Worm (Caenorhabditis elegans): ENCODE data around the gene nhr-231.
"Not testable (repeated sequence)": the region's sequence is repeated elsewhere in the genome, so short reads cannot be mapped to it uniquely, and the experiment has no call there.

nhr-231 gene

DNA sequence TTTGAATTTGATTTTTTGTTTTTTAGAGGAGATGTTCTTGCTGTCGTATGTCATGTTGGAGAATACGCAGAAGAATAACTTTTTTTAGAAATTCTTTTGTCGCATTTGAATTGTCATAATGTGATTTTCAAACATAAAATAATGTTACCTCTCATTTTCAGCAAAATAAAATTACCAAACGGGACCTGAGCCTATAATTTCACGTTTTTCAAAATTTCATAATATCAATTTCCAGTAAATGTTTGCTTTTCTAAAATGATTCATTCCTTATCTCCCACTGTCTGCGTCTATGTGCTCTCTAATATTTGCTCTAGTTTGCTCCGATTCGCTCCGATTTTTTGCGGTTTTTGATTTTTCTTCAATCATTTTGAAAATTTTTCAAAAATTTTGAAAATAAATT lies at the start of gene nhr-231:
Gene nhr-231 (plus strand): TSS at position 301 of the 400 bp plus-strand sequence.
- no peak for TF ChIP-seq dao-5 (tag; optimal IDR thresholded peaks at IDR 0.05)
- TF ChIP-seq him-1 (tag; optimal IDR thresholded peaks at IDR 0.05): no peak
- TF ChIP-seq W03F9.2 (tag; optimal IDR thresholded peaks at IDR 0.05): no peak

DNA sequence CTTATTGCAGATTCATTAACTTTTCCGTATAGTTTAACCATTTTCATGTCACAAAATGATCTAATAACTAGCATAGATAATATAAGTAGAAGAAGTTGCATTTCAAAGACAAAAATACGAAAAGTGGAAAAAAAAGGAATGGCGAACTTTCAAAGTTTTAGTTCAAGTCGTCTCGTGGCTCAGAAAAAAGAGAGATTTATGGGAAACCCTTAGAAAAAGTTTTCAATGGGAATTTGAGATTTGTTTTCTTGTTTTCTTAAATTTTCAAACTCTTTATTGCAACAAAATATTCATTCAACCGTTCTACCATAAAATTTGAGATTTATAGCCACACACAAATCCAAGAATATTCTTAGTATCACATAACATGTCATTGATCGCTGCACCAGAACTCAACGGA lies 48.6 kb upstream of the nhr-231 start, which contains the start of gene clec-250:
Gene clec-250 (minus strand): TSS at position 101 of the 400 bp plus-strand sequence.
- no peak for TF ChIP-seq dao-5 (tag; optimal IDR thresholded peaks at IDR 0.05)
- TF ChIP-seq W03F9.2 (tag; optimal IDR thresholded peaks at IDR 0.05): no peak
- no peak for TF ChIP-seq him-1 (tag; optimal IDR thresholded peaks at IDR 0.05)

DNA sequence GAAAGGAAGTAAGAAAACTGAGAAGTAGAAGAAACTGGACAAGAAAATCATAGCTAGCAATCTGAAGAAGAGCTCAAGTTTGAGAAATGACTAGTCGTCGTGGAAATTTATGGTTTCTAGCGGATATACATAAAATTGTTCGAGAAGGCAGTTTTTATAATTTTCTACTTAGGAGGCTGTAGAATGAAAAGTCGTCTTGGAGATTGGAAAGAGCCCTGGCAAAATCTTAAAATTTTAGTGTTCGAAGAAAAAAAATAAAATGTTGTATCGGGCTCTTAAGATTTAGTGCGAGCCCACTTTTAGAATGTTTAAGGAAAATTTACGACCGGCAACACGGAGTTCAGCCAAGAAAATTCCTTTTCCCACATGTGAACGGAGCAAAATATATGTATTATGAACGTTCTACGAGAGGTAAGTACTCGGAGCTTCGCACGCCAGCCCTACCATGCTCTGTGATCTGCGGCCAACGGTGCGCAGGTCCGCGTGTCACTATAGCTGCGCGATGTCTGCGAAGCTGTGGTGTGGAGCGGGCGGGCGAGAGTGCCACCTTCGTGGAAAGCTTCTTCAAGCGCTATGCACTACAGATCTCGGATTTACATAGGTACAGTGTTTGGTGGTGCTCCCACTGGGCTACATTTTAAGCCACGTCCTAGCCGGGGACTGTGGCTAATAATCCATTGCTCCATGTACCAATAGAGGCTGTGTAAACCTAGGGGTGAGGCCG lies 43.7 kb upstream of the nhr-231 start, which contains the start of gene clec-251:
Gene clec-251 (minus strand): TSS at position 51 of the 724 bp plus-strand sequence.
- no peak for TF ChIP-seq dao-5 (tag; optimal IDR thresholded peaks at IDR 0.05)
- no peak for TF ChIP-seq W03F9.2 (tag; optimal IDR thresholded peaks at IDR 0.05)
- no peak for TF ChIP-seq him-1 (tag; optimal IDR thresholded peaks at IDR 0.05)

DNA sequence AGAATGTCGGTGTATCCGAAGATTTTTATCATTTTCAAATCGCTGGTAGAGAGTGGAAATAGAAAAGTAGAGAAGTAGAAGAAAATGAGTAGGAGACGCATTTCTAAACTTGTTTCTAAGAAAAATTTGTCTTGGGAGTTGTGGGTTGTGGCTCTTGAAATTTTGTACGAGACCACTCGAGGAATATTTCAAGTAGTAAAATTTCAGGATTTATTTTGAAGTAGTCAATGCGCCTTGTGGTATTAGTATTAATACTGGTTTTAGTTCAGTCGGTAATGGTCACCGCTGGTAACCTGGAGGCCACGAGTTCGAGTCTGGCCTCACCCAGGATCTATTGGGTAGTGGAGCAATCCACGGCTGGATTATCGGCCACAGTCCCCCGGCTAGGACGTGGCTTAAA lies 42.0 kb upstream of the nhr-231 start, which contains the start of gene clec-252:
Gene clec-252 (minus strand): TSS at position 101 of the 400 bp plus-strand sequence.
- TF ChIP-seq dao-5 (tag; optimal IDR thresholded peaks at IDR 0.05) (no peak), W03F9.2 (tag; optimal IDR thresholded peaks at IDR 0.05) (no peak), him-1 (tag; optimal IDR thresholded peaks at IDR 0.05) (no peak)

DNA sequence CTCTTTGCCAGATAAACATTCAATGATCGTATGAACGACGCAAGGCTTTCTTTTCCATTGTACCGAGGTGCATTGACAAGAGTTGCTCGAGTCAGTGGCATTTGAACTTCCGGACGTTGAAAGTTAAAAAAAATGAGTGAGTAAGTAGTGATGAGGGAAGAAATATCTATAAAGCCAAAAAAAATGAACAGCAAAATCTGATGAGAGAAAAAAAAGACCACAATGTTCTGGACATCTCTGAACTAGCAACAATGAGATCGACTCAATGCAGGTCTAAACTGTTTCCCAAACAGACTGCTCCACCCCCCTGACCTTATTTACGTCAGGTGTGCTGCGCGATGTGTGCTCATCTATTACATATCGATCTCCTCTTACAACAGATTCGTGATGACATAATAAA lies 40.3 kb upstream of the nhr-231 start, which contains the start of the genes F11D11.21 and F11D11.12:
Gene F11D11.21 (minus strand): TSS at position 101 of the 400 bp plus-strand sequence.
Gene F11D11.12 (minus strand): TSS at position 238 of the 400 bp plus-strand sequence.
- TF ChIP-seq W03F9.2 (tag; optimal IDR thresholded peaks at IDR 0.05): no peak
- no peak for TF ChIP-seq dao-5 (tag; optimal IDR thresholded peaks at IDR 0.05)
- TF ChIP-seq him-1 (tag; optimal IDR thresholded peaks at IDR 0.05): no peak

DNA sequence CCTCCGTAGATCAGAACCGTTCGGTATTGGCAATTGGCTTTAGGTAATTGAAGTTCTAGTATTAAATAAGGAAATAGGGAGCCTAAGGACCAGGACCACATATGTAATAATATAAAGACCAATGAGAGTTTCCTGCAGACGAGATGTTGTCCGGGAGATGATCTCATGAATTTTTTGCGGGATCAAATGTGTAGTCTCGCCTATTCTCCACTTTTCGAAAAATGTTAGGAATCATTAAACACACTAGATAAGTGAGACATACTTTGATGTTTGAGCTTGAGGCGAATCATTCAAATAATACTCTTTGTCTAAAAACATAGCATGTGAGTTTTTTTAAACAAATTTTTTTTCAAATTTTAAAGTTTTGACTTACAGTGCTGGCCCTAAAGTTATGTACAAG lies 37.7 kb upstream of the nhr-231 start, which contains the start of gene F11D11.6:
Gene F11D11.6 (minus strand): TSS at position 101 of the 400 bp plus-strand sequence.
- TF ChIP-seq W03F9.2 (tag; optimal IDR thresholded peaks at IDR 0.05) (no peak), dao-5 (tag; optimal IDR thresholded peaks at IDR 0.05) (no peak), him-1 (tag; optimal IDR thresholded peaks at IDR 0.05) (no peak)

DNA sequence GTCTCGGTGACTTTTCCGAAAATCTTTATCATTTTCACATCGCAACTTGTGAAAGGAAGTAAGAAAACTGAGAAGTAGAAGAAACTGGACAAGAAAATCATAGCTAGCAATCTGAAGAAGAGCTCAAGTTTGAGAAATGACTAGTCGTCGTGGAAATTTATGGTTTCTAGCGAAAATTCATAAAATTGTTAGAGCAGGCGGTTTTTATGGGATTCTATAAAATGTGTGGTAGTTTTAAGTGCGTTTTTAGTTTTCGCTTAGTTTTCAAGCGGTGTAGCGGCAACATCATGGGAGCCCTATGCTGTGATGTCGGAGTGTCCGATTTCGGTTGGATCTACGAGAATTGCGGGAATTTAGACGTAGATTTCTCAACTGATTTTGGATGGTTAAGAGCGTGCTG lies 36.4 kb upstream of the nhr-231 start, which contains the start of gene clec-254:
Gene clec-254 (minus strand): TSS at position 101 of the 400 bp plus-strand sequence.
- TF ChIP-seq him-1, W03F9.2, dao-5 (tag; optimal IDR thresholded peaks at IDR 0.05): not testable (repeated sequence)

DNA sequence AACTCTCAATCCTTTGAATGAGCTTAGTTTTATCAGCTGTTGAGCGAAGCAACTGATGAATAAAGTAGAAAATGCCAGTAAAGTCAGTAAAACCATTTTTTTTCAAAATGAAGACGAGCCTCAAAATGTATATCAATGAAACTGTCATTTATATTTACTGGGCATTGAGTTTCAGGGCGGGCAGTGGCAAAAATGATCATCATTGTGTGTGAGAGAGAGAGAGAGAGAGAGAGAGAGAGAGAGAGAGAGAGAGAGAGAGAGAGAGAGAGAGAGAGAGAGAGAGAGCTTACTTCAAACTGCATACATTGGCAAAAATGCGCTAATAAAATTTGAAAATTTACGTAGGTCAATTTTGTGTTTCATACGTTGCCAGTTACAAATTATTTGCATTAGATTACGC lies 30.6 kb upstream of the nhr-231 start, which contains the start of gene F11D11.3:
Gene F11D11.3 (minus strand): TSS at position 101 of the 400 bp plus-strand sequence.
- TF ChIP-seq W03F9.2 (tag; optimal IDR thresholded peaks at IDR 0.05): no peak
- TF ChIP-seq him-1 (tag; optimal IDR thresholded peaks at IDR 0.05): no peak
- no peak for TF ChIP-seq dao-5 (tag; optimal IDR thresholded peaks at IDR 0.05)

DNA sequence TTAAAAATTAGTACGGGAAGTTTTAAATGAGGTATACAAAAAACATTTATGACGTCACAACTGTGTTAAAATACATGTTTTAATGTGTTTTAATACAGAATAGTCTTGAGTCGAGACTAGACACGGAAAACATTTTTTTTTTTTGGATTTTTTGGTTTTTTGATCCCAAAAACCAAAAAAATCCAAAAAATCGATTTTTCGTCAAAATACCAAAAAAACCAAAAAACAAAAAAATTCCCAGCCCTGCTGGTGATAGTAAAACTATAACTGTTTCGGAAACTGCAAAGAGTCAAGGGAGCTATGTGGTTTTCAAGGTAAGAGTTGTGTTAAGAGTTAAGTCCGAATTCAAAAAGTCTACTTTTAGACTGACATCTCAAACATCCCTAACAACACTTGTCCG lies 29.7 kb upstream of the nhr-231 start, which contains the start of gene F11D11.4:
Gene F11D11.4 (plus strand): TSS at position 301 of the 400 bp plus-strand sequence.
- no peak for TF ChIP-seq dao-5 (tag; optimal IDR thresholded peaks at IDR 0.05)
- TF ChIP-seq him-1 (tag; optimal IDR thresholded peaks at IDR 0.05): no peak
- TF ChIP-seq W03F9.2 (tag; optimal IDR thresholded peaks at IDR 0.05): no peak

DNA sequence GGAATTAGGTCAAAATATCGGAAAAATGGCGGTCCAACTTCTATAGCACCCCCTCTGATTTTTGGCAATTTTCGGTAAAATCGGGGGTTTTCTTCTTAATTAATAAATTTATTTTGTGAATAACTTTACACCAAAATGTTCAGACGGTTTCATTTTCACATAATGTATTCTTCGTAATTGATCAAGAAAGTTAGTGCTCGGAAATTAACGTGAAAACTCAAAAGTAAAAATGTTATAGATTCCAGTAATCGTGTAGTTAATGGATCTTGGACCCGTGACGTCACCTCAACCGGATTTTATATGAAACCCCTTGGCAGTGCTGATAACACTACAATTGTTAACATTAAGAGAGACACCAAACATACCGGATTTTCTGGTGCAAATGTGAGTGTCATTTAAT lies 28.7 kb upstream of the nhr-231 start, which contains the start of gene F11D11.22:
Gene F11D11.22 (plus strand): TSS at position 301 of the 400 bp plus-strand sequence.
- TF ChIP-seq him-1, dao-5, W03F9.2 (tag; optimal IDR thresholded peaks at IDR 0.05): not testable (repeated sequence)

DNA sequence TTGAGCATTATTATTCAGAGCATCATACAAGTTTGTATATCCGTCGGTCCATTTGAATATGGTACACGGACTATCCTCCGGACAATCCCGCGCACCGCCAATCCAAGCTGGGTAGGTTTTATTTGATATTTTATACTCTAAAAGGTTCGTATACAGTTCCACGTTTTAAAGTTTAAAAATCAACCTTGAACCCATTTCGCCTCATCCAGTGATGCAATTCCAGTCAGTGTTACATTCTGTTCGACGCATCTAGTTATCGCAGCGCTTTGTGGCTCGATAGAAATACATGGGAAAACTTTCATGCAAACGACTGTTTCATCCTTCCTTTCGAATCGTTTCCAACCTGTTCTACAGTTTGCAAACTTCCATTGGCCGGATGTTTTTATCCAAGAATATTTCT lies 20.9 kb upstream of the nhr-231 start:
- TF ChIP-seq W03F9.2 (tag; optimal IDR thresholded peaks at IDR 0.05) (no peak), him-1 (tag; optimal IDR thresholded peaks at IDR 0.05) (no peak), dao-5 (tag; optimal IDR thresholded peaks at IDR 0.05) (no peak)

DNA sequence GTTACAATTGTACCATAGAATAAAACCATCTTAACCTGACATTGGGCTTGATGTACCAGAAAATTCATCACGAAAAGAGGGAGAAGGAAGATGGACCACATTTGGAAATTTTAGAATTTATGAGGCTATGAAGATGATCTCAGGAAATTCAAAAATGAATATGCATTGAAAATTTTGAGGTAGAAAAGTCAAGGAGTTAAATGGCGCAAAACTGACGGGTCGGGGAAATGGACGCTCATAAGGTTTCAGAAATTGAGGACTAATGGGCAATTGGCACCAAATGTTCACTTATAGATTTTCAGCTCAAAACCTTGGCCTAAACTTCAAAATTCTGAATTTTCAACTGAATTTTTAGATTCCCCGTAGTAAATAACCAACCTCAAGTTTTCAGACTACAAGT lies 20.1 kb upstream of the nhr-231 start, which contains the start of gene clec-255:
Gene clec-255 (minus strand): TSS at position 101 of the 400 bp plus-strand sequence.
- no peak for TF ChIP-seq W03F9.2 (tag; optimal IDR thresholded peaks at IDR 0.05)
- no peak for TF ChIP-seq dao-5 (tag; optimal IDR thresholded peaks at IDR 0.05)
- TF ChIP-seq him-1 (tag; optimal IDR thresholded peaks at IDR 0.05): no peak

DNA sequence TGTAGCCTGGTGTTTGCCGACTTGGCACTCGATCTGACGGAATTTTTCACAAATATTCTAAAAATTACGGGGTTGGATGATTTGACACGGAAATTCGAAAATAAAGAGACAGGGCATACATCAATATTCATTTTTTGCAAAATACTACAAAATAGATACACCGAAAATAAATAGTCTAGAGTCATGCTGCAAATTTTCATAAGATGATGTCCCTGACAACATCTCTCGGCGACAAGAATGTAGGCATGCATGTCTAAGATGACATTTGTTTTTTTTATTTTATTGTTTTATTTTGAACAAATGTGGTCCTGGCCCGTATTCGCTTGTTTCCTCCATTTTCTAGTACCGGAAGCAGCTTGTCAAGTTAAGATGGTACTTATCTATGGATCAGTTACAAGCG lies 19.4 kb upstream of the nhr-231 start, which contains the start of gene clec-256:
Gene clec-256 (plus strand): TSS at position 301 of the 400 bp plus-strand sequence.
- no peak for TF ChIP-seq W03F9.2 (tag; optimal IDR thresholded peaks at IDR 0.05)
- no peak for TF ChIP-seq him-1 (tag; optimal IDR thresholded peaks at IDR 0.05)
- TF ChIP-seq dao-5 (tag; optimal IDR thresholded peaks at IDR 0.05): no peak

Measured in whole organism, L4/young adult.